Fruit fly (Drosophila melanogaster) whole organism: ENCODE results near the gene CG31224.

Experiments used
- CG8478 ChIP-seq: fragments of >200 bp; optimal IDR thresholded peaks from 2 replicates; lab custom pipeline; 2018; ENCODE audit warnings: inconsistent platforms
- Dll ChIP-seq: fragments of >200 bp; optimal IDR thresholded peaks from 2 replicates; lab custom pipeline; 2017
- pan ChIP-seq: fragments of >200 bp; optimal IDR thresholded peaks from 2 replicates; lab custom pipeline; 2017
- psq ChIP-seq: fragments of >200 bp; optimal IDR thresholded peaks from 2 replicates; lab custom pipeline; 2017

DNA sequence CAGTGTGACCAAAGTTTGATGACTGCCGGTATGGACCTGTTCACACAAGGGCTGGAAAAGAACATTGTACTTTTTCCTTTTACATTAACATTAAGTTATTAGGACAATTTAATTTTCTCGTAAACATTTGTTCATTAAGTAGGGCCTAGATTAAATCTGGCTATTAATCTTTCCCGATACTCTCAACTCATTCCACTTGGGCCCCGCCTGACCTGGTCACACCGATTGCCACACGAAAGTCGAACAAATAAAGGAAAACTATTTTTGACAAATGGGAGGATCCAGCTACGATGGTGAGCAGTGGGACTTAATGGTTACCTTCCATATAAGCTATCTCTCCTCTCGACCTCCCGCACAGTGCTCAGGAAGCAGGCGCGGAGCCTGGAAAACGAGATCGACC lies 4.4 kb upstream of the CG31224 start, which contains the start of the genes Cpsf73 and Gos28:
- TF ChIP-seq CG8478 (lab: Kevin White, UChicago) (no peak), pan (lab: Kevin White, UChicago) (no peak), psq (lab: Kevin White, UChicago) (no peak), Dll (lab: Kevin White, UChicago) (no peak)
